Fruit fly (Drosophila melanogaster) whole organism, embryonic: Measurements from ENCODE around the gene Pink1.

ENCODE experiments used
- CG10209 ChIP-seq: fragments of 200-800 bp; sonication (Bioruptor generic); optimal IDR thresholded peaks from 3 replicates; lab custom pipeline; 2017; ENCODE audit warnings: missing biosample characterization, mild to moderate bottlenecking, missing genetic modification characterization, missing genetic modification reagents
- CG1024 ChIP-seq: fragments of 200-800 bp; sonication (Bioruptor generic); IDR thresholded peaks from 2 replicates; pipeline ENCODE4 v1.3.6; 2022; ENCODE audit warnings: missing biosample characterization, missing genetic modification characterization
- CG10543 ChIP-seq: fragments of 200-800 bp; sonication (Bioruptor generic); optimal IDR thresholded peaks from 3 replicates; lab custom pipeline; 2017; ENCODE audit warnings: missing biosample characterization, mild to moderate bottlenecking, missing genetic modification characterization, moderate library complexity
- CG11723 ChIP-seq: fragments of 200-800 bp; sonication (Bioruptor generic); optimal IDR thresholded peaks from 2 replicates; lab custom pipeline; 2017; ENCODE audit warnings: missing biosample characterization, mild to moderate bottlenecking, missing genetic modification characterization
- CG12071 ChIP-seq: fragments of 200-800 bp; sonication (Bioruptor generic); optimal IDR thresholded peaks from 3 replicates; lab custom pipeline; 2018; ENCODE audit warnings: missing biosample characterization, mild to moderate bottlenecking, missing genetic modification characterization
- CG12155 ChIP-seq: fragments of 200-800 bp; sonication (Bioruptor generic); optimal IDR thresholded peaks from 3 replicates; lab custom pipeline; 2016; ENCODE audit warnings: missing biosample characterization, missing genetic modification characterization
- CG14667 ChIP-seq: fragments of 200-800 bp; sonication (Bioruptor generic); IDR thresholded peaks from 2 replicates; pipeline ENCODE4 v1.3.6; 2022; ENCODE audit warnings: missing biosample characterization, missing genetic modification characterization
- CG14965 ChIP-seq: fragments of 200-800 bp; sonication (Bioruptor generic); optimal IDR thresholded peaks from 2 replicates; lab custom pipeline; 2016; ENCODE audit warnings: missing biosample characterization, missing genetic modification characterization, borderline replicate concordance
- CG15011 ChIP-seq: fragments of 200-800 bp; sonication (Bioruptor generic); optimal IDR thresholded peaks from 3 replicates; lab custom pipeline; 2018; ENCODE audit warnings: missing biosample characterization, mild to moderate bottlenecking, missing genetic modification characterization
- CG15479 ChIP-seq: fragments of 200-800 bp; sonication (Bioruptor generic); optimal IDR thresholded peaks from 3 replicates; lab custom pipeline; 2019; ENCODE audit warnings: missing biosample characterization, mild to moderate bottlenecking, missing genetic modification characterization, moderate library complexity
- CG15696 ChIP-seq: fragments of 200-800 bp; sonication (Bioruptor generic); optimal IDR thresholded peaks from 2 replicates; lab custom pipeline; 2019; ENCODE audit warnings: missing biosample characterization, mild to moderate bottlenecking, missing genetic modification characterization, moderate library complexity
- CG1647 ChIP-seq: fragments of 200-800 bp; sonication (Bioruptor generic); optimal IDR thresholded peaks from 3 replicates; lab custom pipeline; 2016; ENCODE audit warnings: missing biosample characterization, missing genetic modification characterization
- CG17829 ChIP-seq: fragments of 200-800 bp; optimal IDR thresholded peaks from 2 replicates; lab custom pipeline; 2019; ENCODE audit warnings: missing biosample characterization, mild to moderate bottlenecking, missing genetic modification characterization, moderate library complexity
- CG18262 ChIP-seq: fragments of 200-800 bp; optimal IDR thresholded peaks from 3 replicates; lab custom pipeline; 2019; ENCODE audit warnings: missing biosample characterization, mild to moderate bottlenecking, missing genetic modification characterization, moderate library complexity
- CG2116 ChIP-seq: fragments of 200-800 bp; sonication (Bioruptor generic); optimal IDR thresholded peaks from 3 replicates; lab custom pipeline; 2018; ENCODE audit warnings: missing biosample characterization, mild to moderate bottlenecking, missing genetic modification characterization
- CG34224 ChIP-seq: fragments of 200-800 bp; sonication (Bioruptor generic); IDR thresholded peaks from 3 replicates; pipeline ENCODE4 v1.3.6; 2022; ENCODE audit warnings: missing biosample characterization, missing genetic modification characterization; ENCODE audit not compliant: partially characterized antibody
- CG3847 ChIP-seq: fragments of 200-800 bp; sonication (Bioruptor generic); IDR thresholded peaks from 2 replicates; pipeline ENCODE4 v1.3.6; 2022; ENCODE audit warnings: missing biosample characterization, missing genetic modification characterization
- CG6175 ChIP-seq: fragments of 200-800 bp; sonication (Bioruptor generic); IDR thresholded peaks from 3 replicates; pipeline ENCODE4 v1.3.6; 2022; ENCODE audit warnings: missing biosample characterization, missing genetic modification characterization
- CG6683 ChIP-seq: fragments of 200-800 bp; sonication (Bioruptor generic); optimal IDR thresholded peaks from 2 replicates; lab custom pipeline; 2017; ENCODE audit warnings: missing biosample characterization, mild to moderate bottlenecking, missing genetic modification characterization, missing genetic modification reagents
- CG8478 ChIP-seq: fragments of >200 bp; optimal IDR thresholded peaks from 2 replicates; lab custom pipeline; 2018
- CG9797 ChIP-seq: fragments of 200-800 bp; sonication (Bioruptor generic); optimal IDR thresholded peaks from 3 replicates; lab custom pipeline; 2018; ENCODE audit warnings: missing biosample characterization, mild to moderate bottlenecking, missing genetic modification characterization
- Dbx ChIP-seq: fragments of 200-800 bp; sonication (Bioruptor generic); IDR thresholded peaks from 3 replicates; pipeline ENCODE4 v1.3.6; 2022; ENCODE audit warnings: missing biosample characterization, missing genetic modification characterization
- Dp ChIP-seq: fragments of 200-800 bp; sonication (Bioruptor generic); optimal IDR thresholded peaks from 2 replicates; lab custom pipeline; 2018; ENCODE audit warnings: missing biosample characterization, mild to moderate bottlenecking, missing genetic modification characterization, moderate library complexity
- Elba2 ChIP-seq: fragments of 200-800 bp; sonication (Bioruptor generic); optimal IDR thresholded peaks from 3 replicates; lab custom pipeline; 2016; ENCODE audit warnings: missing biosample characterization, missing genetic modification characterization
- Hey ChIP-seq: fragments of 200-800 bp; sonication (Bioruptor generic); optimal IDR thresholded peaks from 3 replicates; lab custom pipeline; 2018; ENCODE audit warnings: missing biosample characterization, mild to moderate bottlenecking, missing genetic modification characterization
- HmgZ ChIP-seq: fragments of 200-800 bp; sonication (Bioruptor generic); optimal IDR thresholded peaks from 2 replicates; lab custom pipeline; 2018; ENCODE audit warnings: missing biosample characterization, mild to moderate bottlenecking, missing genetic modification characterization
- Hmx ChIP-seq: fragments of 200-800 bp; sonication (Bioruptor generic); optimal IDR thresholded peaks from 2 replicates; lab custom pipeline; 2016; ENCODE audit warnings: missing biosample characterization, missing genetic modification characterization
- Hr3 ChIP-seq: fragments of 200-800 bp; sonication (Bioruptor generic); optimal IDR thresholded peaks from 3 replicates; lab custom pipeline; 2016; ENCODE audit warnings: missing biosample characterization, missing genetic modification characterization
- Hr78 ChIP-seq, 2 experiments: fragments of 200-800 bp in 1 of 2; fragments of >200 bp in 1 of 2; sonication (Bioruptor generic) in 1 of 2; optimal IDR thresholded peaks; 2 replicates each; lab custom pipeline; 2017 to 2019; ENCODE audit warnings: missing biosample characterization in 2 of 2, missing genetic modification characterization in 2 of 2, mild to moderate bottlenecking in 1 of 2, moderate library complexity in 1 of 2
- NC2β ChIP-seq: fragments of 200-800 bp; sonication (Bioruptor generic); optimal IDR thresholded peaks from 2 replicates; lab custom pipeline; 2016; ENCODE audit warnings: missing biosample characterization, missing genetic modification characterization
- NFAT ChIP-seq: fragments of 200-800 bp; sonication (Bioruptor generic); IDR thresholded peaks from 2 replicates; pipeline ENCODE4 v1.3.6; 2022; ENCODE audit warnings: missing biosample characterization, missing genetic modification characterization
- Neu2 ChIP-seq: fragments of 200-800 bp; sonication (Bioruptor generic); optimal IDR thresholded peaks from 3 replicates; lab custom pipeline; 2016; ENCODE audit warnings: missing biosample characterization, missing genetic modification characterization, borderline replicate concordance
- Ssrp ChIP-seq: fragments of 200-800 bp; sonication (Bioruptor generic); optimal IDR thresholded peaks from 2 replicates; lab custom pipeline; 2018; ENCODE audit warnings: missing biosample characterization, mild to moderate bottlenecking, missing genetic modification characterization, moderate library complexity
- Xrp1 ChIP-seq: fragments of 200-800 bp; sonication (Bioruptor generic); IDR thresholded peaks from 2 replicates; pipeline ENCODE4 v1.3.6; 2022; ENCODE audit warnings: missing biosample characterization, missing genetic modification characterization
- aop ChIP-seq: fragments of 200-800 bp; sonication (Bioruptor generic); IDR thresholded peaks from 2 replicates; pipeline ENCODE4 v1.3.6; 2022; ENCODE audit warnings: missing biosample characterization, missing genetic modification characterization
- ap ChIP-seq: fragments of 200-800 bp; sonication (Bioruptor generic); IDR thresholded peaks from 2 replicates; pipeline ENCODE4 v1.3.6; 2022; ENCODE audit warnings: missing biosample characterization, missing genetic modification characterization
- ash1 ChIP-seq: fragments of 200-800 bp; sonication (Bioruptor generic); optimal IDR thresholded peaks from 2 replicates; lab custom pipeline; 2018; ENCODE audit warnings: missing biosample characterization, mild to moderate bottlenecking, missing genetic modification characterization
- btn ChIP-seq: fragments of 200-800 bp; sonication (Bioruptor generic); optimal IDR thresholded peaks from 2 replicates; lab custom pipeline; 2016; ENCODE audit warnings: missing biosample characterization, missing genetic modification characterization
- corto ChIP-seq: fragments of 200-800 bp; sonication (Bioruptor generic); optimal IDR thresholded peaks from 2 replicates; lab custom pipeline; 2016; ENCODE audit warnings: missing biosample characterization, mild to moderate bottlenecking, missing genetic modification characterization, moderate library complexity
- crc ChIP-seq: fragments of 200-800 bp; sonication (Bioruptor generic); optimal IDR thresholded peaks from 2 replicates; lab custom pipeline; 2016; ENCODE audit warnings: missing biosample characterization, missing genetic modification characterization
- croc ChIP-seq: fragments of 200-800 bp; sonication (Bioruptor generic); conservative IDR thresholded peaks from 3 replicates; pipeline ENCODE4 v1.3.6; 2022; ENCODE audit warnings: missing biosample characterization, missing genetic modification characterization
- dm ChIP-seq: fragments of 200-800 bp; sonication (Bioruptor generic); optimal IDR thresholded peaks from 3 replicates; lab custom pipeline; 2016; ENCODE audit warnings: missing biosample characterization, missing genetic modification characterization
- ems ChIP-seq: fragments of 200-800 bp; sonication (Bioruptor generic); optimal IDR thresholded peaks from 3 replicates; lab custom pipeline; 2016; ENCODE audit warnings: missing biosample characterization, missing genetic modification characterization
- hb ChIP-seq: fragments of 200-800 bp; sonication (Bioruptor generic); IDR thresholded peaks from 3 replicates; pipeline ENCODE4 v1.3.6; 2022; ENCODE audit warnings: missing biosample characterization, missing genetic modification characterization; ENCODE audit not compliant: partially characterized antibody
- lab ChIP-seq: fragments of 200-800 bp; sonication (Bioruptor generic); optimal IDR thresholded peaks from 3 replicates; lab custom pipeline; 2017; ENCODE audit warnings: missing biosample characterization, missing genetic modification characterization, mild to moderate bottlenecking, moderate library complexity, missing genetic modification reagents
- luna ChIP-seq: fragments of 200-800 bp; sonication (Bioruptor generic); optimal IDR thresholded peaks from 2 replicates; lab custom pipeline; 2016; ENCODE audit warnings: missing biosample characterization, missing genetic modification characterization
- pan ChIP-seq, 4 experiments: fragments of >200 bp in 3 of 4; fragments of 200-800 bp in 1 of 4; sonication (Bioruptor generic) in 1 of 4; optimal IDR thresholded peaks in 3 of 4; IDR thresholded peaks in 1 of 4; 2 replicates each; pipeline versions ENCODE4 v1.3.6 to Lab custom; 2017 to 2022; ENCODE audit warnings: missing biosample characterization in 2 of 4, missing genetic modification characterization in 2 of 4, mixed read lengths in 1 of 4
- ro ChIP-seq: fragments of 200-800 bp; sonication (Bioruptor generic); IDR thresholded peaks from 2 replicates; pipeline ENCODE4 v1.3.6; 2022; ENCODE audit warnings: missing biosample characterization, missing genetic modification characterization
- sd ChIP-seq: fragments of 200-800 bp; sonication (Bioruptor generic); optimal IDR thresholded peaks from 3 replicates; lab custom pipeline; 2018; ENCODE audit warnings: missing biosample characterization, mild to moderate bottlenecking, missing genetic modification characterization, moderate library complexity
- tap ChIP-seq: fragments of 200-800 bp; optimal IDR thresholded peaks from 3 replicates; lab custom pipeline; 2019; ENCODE audit warnings: missing biosample characterization, mild to moderate bottlenecking, missing genetic modification characterization, moderate library complexity
- twi ChIP-seq: fragments of 200-800 bp; optimal IDR thresholded peaks from 2 replicates; lab custom pipeline; 2019; ENCODE audit warnings: missing biosample characterization, mild to moderate bottlenecking, missing genetic modification characterization, moderate library complexity

Gene Pink1

DNA sequence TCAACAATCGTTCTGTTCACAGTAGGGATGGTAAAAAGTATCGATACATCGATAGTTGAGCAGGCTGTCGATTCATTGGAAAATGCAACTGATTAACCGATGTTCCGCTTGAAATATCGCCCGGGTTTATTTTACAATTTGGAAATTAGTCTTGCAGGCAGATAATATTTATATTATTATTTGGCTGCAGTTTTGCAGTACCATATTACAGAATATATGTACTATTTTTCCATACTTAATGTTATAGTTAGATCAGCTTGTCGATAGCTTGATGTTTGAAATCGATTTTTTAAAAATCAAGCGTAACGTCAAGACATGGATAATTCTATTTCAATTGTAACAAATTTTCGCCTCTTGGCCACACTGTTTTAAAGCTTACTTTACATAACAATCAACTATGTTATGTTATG is 11.4 kb downstream of the Pink1 start, which contains the start of gene CG14442 (continued):
- TF ChIP-seq ems (GFP tag; lab: Kevin White, UChicago) (no peak), ro (GFP tag; lab: Robert Waterston, UW) (no peak), Hmx (GFP tag; lab: Kevin White, UChicago) (no peak), CG12155 (no peak), CG10543 (peak; percentile 1), CG10209 (GFP tag; lab: Kevin White, UChicago) (no peak), Neu2 (no peak), CG2116 (GFP tag; lab: Kevin White, UChicago) (peak; percentile 97), CG14667 (GFP tag; lab: Robert Waterston, UW) (no peak), CG15696 (no peak), HmgZ (tag; lab: Kevin White, UChicago) (no peak), CG17829 (tag; lab: Kevin White, UChicago) (peak; percentile 50), CG12071 (GFP tag; lab: Kevin White, UChicago) (no peak), Dbx (GFP tag; lab: Robert Waterston, UW) (no peak), corto (GFP tag; lab: Kevin White, UChicago) (no peak), Ssrp (tag; lab: Kevin White, UChicago) (peak; percentile 7), CG6175 (no peak), Hey (no peak), CG3847 (peak; percentile 45; the same call in 1 of the 2 replicates), lab (no peak), crc (GFP tag; lab: Kevin White, UChicago) (peak; percentile 4), Hr78 (GFP tag; optimal IDR thresholded peaks at IDR 0.05; lab: Kevin White, UChicago) (no peak), sd (tag; lab: Kevin White, UChicago) (no peak), ap (GFP tag; lab: Robert Waterston, UW) (no peak), CG18262 (tag; lab: Kevin White, UChicago) (no peak), hb (peak; percentile 95), CG34224 (GFP tag; lab: Robert Waterston, UW) (peak; percentile 90), dm (no peak), Elba2 (GFP tag; lab: Kevin White, UChicago) (peak; percentile 4), CG15479 (GFP tag; lab: Kevin White, UChicago) (no peak), CG9797 (GFP tag; lab: Kevin White, UChicago) (peak; percentile 40), Hr3 (GFP tag; lab: Kevin White, UChicago) (no peak), NFAT (GFP tag; lab: Robert Waterston, UW) (peak; percentile 22; the same call in 1 of the 2 replicates), CG14965 (GFP tag; lab: Kevin White, UChicago) (no peak), btn (GFP tag; lab: Kevin White, UChicago) (no peak), pan (optimal IDR thresholded peaks at IDR 0.05; lab: Kevin White, UChicago) (no peak), pan (GFP tag; optimal IDR thresholded peaks at IDR 0.05 in 1 of 2, IDR thresholded peaks at IDR 0.05 in 1 of 2) (no peak), croc (no peak), Xrp1 (GFP tag; lab: Robert Waterston, UW) (peak; percentile 18; the same call in 1 of the 2 replicates), ash1 (no peak), Dp (GFP tag; lab: Kevin White, UChicago) (peak; percentile 65), CG8478 (lab: Kevin White, UChicago) (no peak), NC2β (GFP tag; lab: Kevin White, UChicago) (no peak), CG1647 (GFP tag; lab: Kevin White, UChicago) (no peak), CG11723 (no peak), tap (tag; lab: Kevin White, UChicago) (no peak), CG6683 (GFP tag; lab: Kevin White, UChicago) (no peak), aop (GFP tag; lab: Robert Waterston, UW) (no peak), twi (tag; lab: Kevin White, UChicago) (no peak), CG15011 (GFP tag; lab: Kevin White, UChicago) (no peak), CG1024 (no peak), luna (GFP tag; lab: Kevin White, UChicago) (no peak)
